Fruit fly (Drosophila melanogaster) whole organism: ENCODE measurements around the gene Blm.

ENCODE experiments used
- CG8478 ChIP-seq: fragments of >200 bp; optimal IDR thresholded peaks from 2 replicates; lab custom pipeline; 2018; ENCODE audit warnings: inconsistent platforms
- Dll ChIP-seq: fragments of >200 bp; optimal IDR thresholded peaks from 2 replicates; lab custom pipeline; 2017
- EcR ChIP-seq, 2 experiments: fragments of >200 bp; optimal IDR thresholded peaks; 2 replicates each; lab custom pipeline; 2017; ENCODE audit warnings: missing biosample characterization in 2 of 2, missing genetic modification characterization in 2 of 2, missing genetic modification reagents in 2 of 2
- pan ChIP-seq: fragments of >200 bp; optimal IDR thresholded peaks from 2 replicates; lab custom pipeline; 2017
- psq ChIP-seq: fragments of >200 bp; optimal IDR thresholded peaks from 2 replicates; lab custom pipeline; 2017
- usp ChIP-seq: fragments of >200 bp; optimal IDR thresholded peaks from 2 replicates; lab custom pipeline; 2017; ENCODE audit warnings: missing biosample characterization, missing genetic modification characterization, mixed read lengths

The Blm gene

DNA sequence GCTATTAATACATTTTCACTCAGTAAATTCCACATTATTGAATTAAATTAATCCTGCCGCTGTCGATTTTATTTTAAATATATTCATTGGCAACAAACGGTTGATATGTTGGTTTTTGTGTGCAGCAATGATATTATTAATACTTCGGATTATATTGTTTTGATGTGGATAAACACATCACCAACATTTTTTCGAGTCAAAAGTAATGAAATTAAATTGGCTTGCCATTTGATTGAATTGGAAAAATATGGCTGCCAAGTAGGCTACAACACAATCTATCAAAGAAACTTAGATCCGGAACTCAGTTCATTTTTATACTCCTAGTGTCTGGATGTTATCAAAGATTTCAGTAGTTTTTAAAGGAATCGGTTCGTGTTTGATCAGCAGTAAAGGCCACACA, 41.3 kb downstream of the Blm start, which contains the start of gene CG14718:
Gene CG14718, plus strand, starts transcription at position 301 of the 400 bp plus-strand sequence.
- TF ChIP-seq EcR (GFP tag; optimal IDR thresholded peaks at IDR 0.05; lab: Kevin White, UChicago): no peak

DNA sequence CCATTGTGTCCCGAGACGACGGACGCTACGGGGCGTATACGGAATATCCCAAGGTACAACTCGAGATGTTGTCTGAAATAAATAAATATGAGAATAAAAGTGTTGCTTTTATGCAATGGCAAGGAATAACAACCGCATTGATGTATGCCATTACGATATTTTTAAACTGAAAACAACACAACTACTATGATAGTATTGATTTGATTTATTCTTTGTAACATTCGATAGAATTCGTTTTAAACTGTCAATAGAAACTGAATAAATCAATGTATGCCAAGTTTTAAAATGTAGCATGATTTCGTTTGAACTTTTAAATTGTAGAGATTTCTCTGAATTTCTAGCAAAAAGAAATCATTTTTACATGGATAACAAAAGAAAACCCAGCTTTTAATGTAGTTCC, 45.4 kb downstream of the Blm start, which contains the start of gene CG14717:
Gene CG14717, plus strand, starts transcription at position 301 of the 400 bp plus-strand sequence.
- no peak for TF ChIP-seq usp
- TF ChIP-seq Dll: no peak
- no peak for TF ChIP-seq EcR (GFP tag; optimal IDR thresholded peaks at IDR 0.05; lab: Kevin White, UChicago)
- TF ChIP-seq CG8478: no peak
- no peak for TF ChIP-seq pan (lab: Kevin White, UChicago)
- TF ChIP-seq psq (lab: Kevin White, UChicago): no peak

DNA sequence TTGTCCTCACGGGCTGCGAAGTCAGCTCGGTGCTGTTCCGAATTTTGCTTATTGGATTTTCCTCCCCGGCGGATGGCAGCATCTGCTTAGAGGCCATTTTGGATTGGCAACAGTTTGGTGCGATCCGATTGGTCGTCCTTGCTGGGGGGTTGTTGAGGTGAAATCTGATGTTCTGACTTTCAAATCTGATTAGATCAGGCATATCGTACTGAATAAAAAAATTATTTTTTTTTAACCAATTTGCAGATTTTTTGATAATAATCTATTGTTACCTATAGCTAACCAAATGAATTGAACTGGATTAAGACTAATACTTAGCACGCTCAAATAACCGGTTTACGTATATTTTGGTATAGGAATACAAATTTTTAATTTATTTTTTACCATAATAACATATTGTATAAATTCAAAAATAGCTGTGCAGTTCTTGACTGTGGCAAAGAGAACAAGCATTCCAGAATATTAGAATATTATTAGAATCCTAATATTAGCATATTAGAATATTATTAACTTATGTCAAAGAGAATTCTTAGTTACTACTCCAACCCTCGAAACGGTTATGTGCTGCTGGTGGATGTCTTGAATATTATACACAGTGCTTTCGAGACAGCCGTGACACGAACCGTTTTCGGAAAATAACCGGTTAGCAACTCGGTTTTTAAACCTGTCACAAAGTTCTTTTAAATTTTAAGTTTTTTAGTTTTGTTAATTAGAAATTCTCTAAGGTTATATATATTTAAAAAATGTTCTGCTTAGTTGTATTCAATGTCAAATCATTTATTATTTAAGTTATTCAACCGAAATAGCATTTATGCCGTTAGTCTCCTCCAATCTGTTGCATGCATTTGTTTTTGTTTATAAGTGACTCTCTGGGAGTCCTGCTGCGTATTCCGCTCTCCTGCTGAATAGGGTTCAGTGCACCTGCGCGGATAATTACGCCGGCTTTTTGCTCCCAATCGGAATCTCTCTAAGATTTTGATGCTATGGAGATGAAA, 47.0 kb downstream of the Blm start, which contains the start of gene Fer3:
Gene Fer3, minus strand, starts transcription at position 1 of the 995 bp plus-strand sequence.
- TF ChIP-seq usp (no peak), EcR (GFP tag; optimal IDR thresholded peaks at IDR 0.05; lab: Kevin White, UChicago) (no peak), Dll (no peak), psq (lab: Kevin White, UChicago) (no peak), pan (lab: Kevin White, UChicago) (no peak), CG8478 (no peak)

DNA sequence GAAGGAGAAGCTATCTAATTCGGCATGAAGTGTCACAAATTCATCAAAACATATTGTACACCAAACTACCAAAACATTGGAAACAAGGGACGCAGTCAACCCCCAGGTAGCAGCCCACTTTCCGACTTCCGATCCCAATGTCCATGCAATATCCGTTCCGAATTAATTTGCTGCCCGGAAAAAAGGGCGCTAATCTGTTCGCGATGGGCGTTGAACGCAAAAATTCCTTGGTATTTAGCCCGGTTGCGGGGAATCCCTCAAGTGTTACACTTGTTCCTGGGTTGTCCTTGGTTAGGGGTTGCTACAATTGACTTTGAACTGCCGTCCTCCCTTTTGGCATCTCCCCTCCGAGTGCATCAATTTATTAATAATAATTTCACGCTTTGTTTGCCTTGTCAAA, 49.1 kb downstream of the Blm start:
- TF ChIP-seq pan (lab: Kevin White, UChicago) (no peak), usp (no peak), EcR (GFP tag; optimal IDR thresholded peaks at IDR 0.05; lab: Kevin White, UChicago) (no peak), CG8478 (no peak), psq (lab: Kevin White, UChicago) (no peak), Dll (no peak)

DNA sequence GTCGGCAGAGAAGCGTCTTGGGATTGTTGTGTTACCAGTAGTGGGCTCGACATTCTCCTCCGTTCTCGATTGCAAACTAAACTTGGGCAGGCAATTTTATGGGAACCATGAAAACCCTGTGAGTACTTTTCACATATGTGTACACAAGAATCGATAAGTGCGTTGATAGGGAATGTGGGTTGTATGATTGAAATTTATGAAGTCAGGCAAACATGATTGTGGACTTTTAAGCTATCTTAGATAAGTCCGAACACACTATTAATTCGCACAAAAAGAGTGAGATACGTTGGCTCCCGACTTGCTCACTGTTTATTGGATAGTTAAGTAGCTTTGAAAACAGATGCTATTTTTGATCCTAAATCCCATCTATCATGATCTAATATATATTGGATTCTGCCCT, 49.8 kb downstream of the Blm start, which contains the start of gene CG18765:
Gene CG18765, minus strand, starts transcription at position 53 of the 400 bp plus-strand sequence.
- TF ChIP-seq pan (lab: Kevin White, UChicago) (no peak), psq (lab: Kevin White, UChicago) (no peak), CG8478 (no peak), EcR (GFP tag; optimal IDR thresholded peaks at IDR 0.05; lab: Kevin White, UChicago) (no peak), usp (no peak), Dll (no peak)

DNA sequence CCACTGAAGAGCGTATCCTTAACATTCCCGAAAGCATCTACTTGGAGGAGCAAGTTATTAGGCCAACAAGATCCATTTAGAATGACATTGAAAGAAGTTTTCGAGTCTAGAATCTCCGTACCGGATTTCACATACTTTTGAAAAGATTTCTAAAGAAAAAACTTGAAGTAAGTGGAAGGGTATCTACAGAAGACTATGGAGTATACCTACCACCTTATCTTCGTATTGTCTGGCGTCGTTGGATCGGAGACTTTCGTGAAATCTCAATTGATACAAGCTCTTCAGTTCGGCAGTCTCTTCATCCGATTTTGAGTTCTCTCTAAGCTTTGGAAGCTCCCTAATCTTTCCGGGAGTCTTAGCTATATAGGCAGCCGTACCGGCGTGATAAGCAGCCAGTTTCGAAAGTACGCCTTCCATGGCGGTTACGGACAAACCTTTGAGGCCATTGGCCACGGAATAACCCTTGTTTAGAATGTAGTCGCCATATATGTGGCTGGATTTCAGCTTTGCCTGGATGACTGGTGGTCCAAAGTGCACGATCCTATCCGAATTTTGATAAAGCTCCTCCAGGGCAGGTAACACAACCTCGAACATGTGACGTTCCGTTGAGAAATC, 50.6 kb downstream of the Blm start:
- TF ChIP-seq EcR (GFP tag; optimal IDR thresholded peaks at IDR 0.05; lab: Kevin White, UChicago): no peak

DNA sequence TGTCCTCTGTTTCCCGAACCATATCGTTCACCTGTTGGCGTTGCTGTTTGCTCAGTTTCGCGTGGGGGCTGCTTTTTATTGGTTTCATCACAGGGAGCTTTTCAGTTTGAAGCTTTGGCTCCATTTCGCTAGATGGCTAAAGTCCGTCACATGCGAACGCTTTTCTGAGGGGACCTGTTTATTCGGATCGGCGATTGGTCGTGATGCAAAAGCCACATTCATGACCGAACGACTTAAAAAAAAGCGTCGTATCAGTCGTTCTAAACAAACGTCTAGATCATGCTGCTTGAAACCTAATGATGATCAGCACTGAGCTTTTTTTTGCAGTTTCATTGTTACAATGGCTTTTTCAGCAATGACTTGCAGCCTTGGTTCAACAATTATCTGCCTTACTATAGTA, 51.7 kb downstream of the Blm start, which contains the start of gene CG6908:
Gene CG6908, minus strand, starts transcription at position 152 of the 400 bp plus-strand sequence.
- no peak for TF ChIP-seq usp
- TF ChIP-seq psq (lab: Kevin White, UChicago): no peak
- TF ChIP-seq EcR (GFP tag; optimal IDR thresholded peaks at IDR 0.05; lab: Kevin White, UChicago): no peak
- TF ChIP-seq CG8478: no peak
- no peak for TF ChIP-seq Dll
- TF ChIP-seq pan (lab: Kevin White, UChicago): no peak

DNA sequence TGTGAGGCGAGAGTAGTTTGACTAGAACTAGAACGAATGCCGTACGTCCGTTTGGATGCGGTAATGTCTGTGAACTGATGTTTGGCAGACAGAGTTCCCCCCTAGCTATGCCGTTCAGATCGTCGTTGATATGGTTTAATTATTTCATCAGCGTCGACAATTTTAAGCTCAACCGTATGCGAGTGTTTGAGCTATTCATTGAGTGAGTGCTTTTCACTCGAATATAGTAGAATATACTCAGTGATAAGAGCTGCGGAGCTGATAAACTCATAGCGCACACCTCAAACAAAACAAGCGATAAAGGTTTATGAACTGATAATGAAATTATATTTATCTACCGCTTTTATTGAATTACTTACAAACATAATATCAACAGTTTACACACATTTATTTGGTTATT, 53.5 kb downstream of the Blm start, which contains the start of gene CG6834:
Gene CG6834, minus strand, starts transcription at position 79 of the 400 bp plus-strand sequence.
- no peak for TF ChIP-seq psq (lab: Kevin White, UChicago)
- TF ChIP-seq EcR (GFP tag; optimal IDR thresholded peaks at IDR 0.05; lab: Kevin White, UChicago): no peak
- no peak for TF ChIP-seq pan (lab: Kevin White, UChicago)
- no peak for TF ChIP-seq CG8478
- TF ChIP-seq usp: no peak
- no peak for TF ChIP-seq Dll
